Fruit fly (Drosophila melanogaster) whole organism, embryonic: ENCODE results near the gene Shaw.

Experiments
- Atf3 ChIP-seq: fragments of 200-800 bp; sonication (Bioruptor generic); optimal IDR thresholded peaks from 3 replicates; lab custom pipeline; 2016; ENCODE audit warnings: missing biosample characterization, missing genetic modification characterization
- CG10431 ChIP-seq: fragments of 200-800 bp; sonication (Bioruptor generic); optimal IDR thresholded peaks from 3 replicates; lab custom pipeline; 2018; ENCODE audit warnings: missing biosample characterization, mild to moderate bottlenecking, missing genetic modification characterization
- CG11247 ChIP-seq: fragments of 200-800 bp; sonication (Bioruptor generic); IDR thresholded peaks from 2 replicates; pipeline ENCODE4 v1.3.6; 2022; ENCODE audit warnings: missing biosample characterization, missing genetic modification characterization
- CG11695 ChIP-seq: fragments of 200-800 bp; sonication (Bioruptor generic); IDR thresholded peaks from 3 replicates; pipeline ENCODE4 v1.3.6; 2022; ENCODE audit warnings: missing biosample characterization, missing genetic modification characterization
- CG12219 ChIP-seq: fragments of 200-800 bp; sonication (Bioruptor generic); optimal IDR thresholded peaks from 3 replicates; lab custom pipeline; 2018; ENCODE audit warnings: missing biosample characterization, mild to moderate bottlenecking, missing genetic modification characterization
- CG14667 ChIP-seq: fragments of 200-800 bp; sonication (Bioruptor generic); IDR thresholded peaks from 2 replicates; pipeline ENCODE4 v1.3.6; 2022; ENCODE audit warnings: missing biosample characterization, missing genetic modification characterization
- CG15601 ChIP-seq: fragments of 200-800 bp; sonication (Bioruptor generic); optimal IDR thresholded peaks from 3 replicates; lab custom pipeline; 2019; ENCODE audit warnings: missing biosample characterization, mild to moderate bottlenecking, missing genetic modification characterization, moderate library complexity
- CG15696 ChIP-seq: fragments of 200-800 bp; sonication (Bioruptor generic); optimal IDR thresholded peaks from 2 replicates; lab custom pipeline; 2019; ENCODE audit warnings: missing biosample characterization, mild to moderate bottlenecking, missing genetic modification characterization, moderate library complexity
- CG17359 ChIP-seq: fragments of 200-800 bp; sonication (Bioruptor generic); optimal IDR thresholded peaks from 3 replicates; lab custom pipeline; 2018; ENCODE audit warnings: missing biosample characterization, mild to moderate bottlenecking, missing genetic modification characterization, moderate library complexity
- CG18262 ChIP-seq: fragments of 200-800 bp; optimal IDR thresholded peaks from 3 replicates; lab custom pipeline; 2019; ENCODE audit warnings: missing biosample characterization, mild to moderate bottlenecking, missing genetic modification characterization, moderate library complexity
- CG2678 ChIP-seq: fragments of 200-800 bp; sonication (Bioruptor generic); optimal IDR thresholded peaks from 3 replicates; lab custom pipeline; 2019; ENCODE audit warnings: missing biosample characterization, mild to moderate bottlenecking, missing genetic modification characterization, moderate library complexity
- CG30403 ChIP-seq: fragments of 200-800 bp; sonication (Bioruptor generic); optimal IDR thresholded peaks from 3 replicates; lab custom pipeline; 2016; ENCODE audit warnings: missing biosample characterization, missing genetic modification characterization
- CG30431 ChIP-seq: fragments of 200-800 bp; sonication (Bioruptor generic); optimal IDR thresholded peaks from 2 replicates; lab custom pipeline; 2017; ENCODE audit warnings: missing biosample characterization, missing genetic modification characterization
- CG3407 ChIP-seq: fragments of 200-800 bp; sonication (Bioruptor generic); optimal IDR thresholded peaks from 2 replicates; lab custom pipeline; 2018; ENCODE audit warnings: missing biosample characterization, mild to moderate bottlenecking, missing genetic modification characterization
- CG6254 ChIP-seq: fragments of 200-800 bp; sonication (Bioruptor generic); optimal IDR thresholded peaks from 3 replicates; lab custom pipeline; 2017; ENCODE audit warnings: mild to moderate bottlenecking, missing biosample characterization, missing genetic modification reagents, missing genetic modification characterization
- CG7556 ChIP-seq: fragments of 200-800 bp; sonication (Bioruptor generic); optimal IDR thresholded peaks from 2 replicates; lab custom pipeline; 2017; ENCODE audit warnings: missing biosample characterization, mild to moderate bottlenecking, missing genetic modification characterization
- CG8089 ChIP-seq: fragments of 200-800 bp; sonication (Bioruptor generic); optimal IDR thresholded peaks from 3 replicates; lab custom pipeline; 2016; ENCODE audit warnings: missing biosample characterization, missing genetic modification characterization
- CG8924 ChIP-seq: fragments of 200-800 bp; optimal IDR thresholded peaks from 3 replicates; lab custom pipeline; 2019; ENCODE audit warnings: missing biosample characterization, mild to moderate bottlenecking, missing genetic modification characterization, moderate library complexity
- D ChIP-seq, 2 experiments: fragments of 200-800 bp in 1 of 2; fragments of >200 bp in 1 of 2; sonication (Bioruptor generic) in 1 of 2; optimal IDR thresholded peaks; 2 replicates in 1 of 2; 3 replicates in 1 of 2; lab custom pipeline; 2017; ENCODE audit warnings: mild to moderate bottlenecking in 1 of 2, missing biosample characterization in 1 of 2, missing genetic modification characterization in 1 of 2, missing genetic modification reagents in 1 of 2
- D19A ChIP-seq: fragments of 200-800 bp; optimal IDR thresholded peaks from 3 replicates; lab custom pipeline; 2019; ENCODE audit warnings: missing biosample characterization, mild to moderate bottlenecking, missing genetic modification characterization, moderate library complexity
- Dip3 ChIP-seq: fragments of 200-800 bp; sonication (Bioruptor generic); optimal IDR thresholded peaks from 3 replicates; lab custom pipeline; 2016; ENCODE audit warnings: missing biosample characterization, missing genetic modification characterization
- Doc2 ChIP-seq: fragments of 200-800 bp; sonication (Bioruptor generic); IDR thresholded peaks from 2 replicates; pipeline ENCODE4 v1.3.6; 2022; ENCODE audit warnings: missing biosample characterization, missing genetic modification characterization
- Ets97D ChIP-seq: fragments of 200-800 bp; sonication (Bioruptor generic); optimal IDR thresholded peaks from 3 replicates; lab custom pipeline; 2016; ENCODE audit warnings: missing biosample characterization, missing genetic modification characterization
- HmgD ChIP-seq: fragments of 200-800 bp; sonication (Bioruptor generic); optimal IDR thresholded peaks from 3 replicates; lab custom pipeline; 2016; ENCODE audit warnings: missing biosample characterization, missing genetic modification characterization
- Nf-YA ChIP-seq: fragments of 200-800 bp; sonication (Bioruptor generic); IDR thresholded peaks from 2 replicates; pipeline ENCODE4 v1.3.6; 2022; ENCODE audit warnings: missing biosample characterization, missing genetic modification characterization
- Opbp ChIP-seq: fragments of 200-800 bp; sonication (Bioruptor generic); IDR thresholded peaks from 3 replicates; pipeline ENCODE4 v1.3.6; 2022; ENCODE audit warnings: missing biosample characterization, missing genetic modification characterization; ENCODE audit not compliant: partially characterized antibody
- Pdp1 ChIP-seq, 2 experiments: fragments of 200-800 bp; sonication (Bioruptor generic); optimal IDR thresholded peaks; 3 replicates each; lab custom pipeline; 2016; ENCODE audit warnings: missing biosample characterization in 2 of 2, missing genetic modification characterization in 2 of 2, mild to moderate bottlenecking in 1 of 2, moderate library complexity in 1 of 2
- Xrp1 ChIP-seq: fragments of 200-800 bp; sonication (Bioruptor generic); IDR thresholded peaks from 2 replicates; pipeline ENCODE4 v1.3.6; 2022; ENCODE audit warnings: missing biosample characterization, missing genetic modification characterization
- abd-A ChIP-seq: fragments of 200-800 bp; sonication (Bioruptor generic); optimal IDR thresholded peaks from 3 replicates; lab custom pipeline; 2019; ENCODE audit warnings: missing biosample characterization, mild to moderate bottlenecking, missing genetic modification characterization, moderate library complexity
- bsh ChIP-seq, 2 experiments: fragments of 200-800 bp; sonication (Bioruptor generic); optimal IDR thresholded peaks; 2 replicates each; lab custom pipeline; 2017 to 2018; ENCODE audit warnings: mild to moderate bottlenecking in 2 of 2, missing biosample characterization in 2 of 2, missing genetic modification characterization in 2 of 2, moderate library complexity in 1 of 2
- cas ChIP-seq: fragments of 200-800 bp; sonication (Bioruptor generic); IDR thresholded peaks from 2 replicates; pipeline ENCODE4 v1.3.6; 2022; ENCODE audit warnings: missing biosample characterization, missing genetic modification characterization
- crp ChIP-seq, 2 experiments: fragments of 200-800 bp; sonication (Bioruptor generic); optimal IDR thresholded peaks; 2 replicates in 1 of 2; 3 replicates in 1 of 2; lab custom pipeline; 2017; ENCODE audit warnings: missing biosample characterization in 2 of 2, missing genetic modification characterization in 2 of 2, mild to moderate bottlenecking in 1 of 2, moderate library complexity in 1 of 2
- disco-r ChIP-seq: fragments of 200-800 bp; sonication (Bioruptor generic); optimal IDR thresholded peaks from 2 replicates; lab custom pipeline; 2016; ENCODE audit warnings: missing biosample characterization, missing genetic modification characterization
- ewg ChIP-seq: fragments of 200-800 bp; sonication (Bioruptor generic); optimal IDR thresholded peaks from 3 replicates; lab custom pipeline; 2017; ENCODE audit warnings: mild to moderate bottlenecking, missing biosample characterization, missing genetic modification reagents, missing genetic modification characterization
- gce ChIP-seq: fragments of 200-800 bp; sonication (Bioruptor generic); IDR thresholded peaks from 3 replicates; pipeline ENCODE4 v1.3.6; 2022; ENCODE audit warnings: missing biosample characterization, missing genetic modification characterization
- nmo ChIP-seq: fragments of 200-800 bp; sonication (Bioruptor generic); optimal IDR thresholded peaks from 2 replicates; lab custom pipeline; 2018; ENCODE audit warnings: missing biosample characterization, mild to moderate bottlenecking, missing genetic modification characterization, moderate library complexity
- oc ChIP-seq: fragments of 200-800 bp; sonication (Bioruptor generic); optimal IDR thresholded peaks from 2 replicates; lab custom pipeline; 2018; ENCODE audit warnings: missing biosample characterization, mild to moderate bottlenecking, missing genetic modification characterization, moderate library complexity
- otp ChIP-seq: fragments of 200-800 bp; sonication (Bioruptor generic); IDR thresholded peaks from 3 replicates; pipeline ENCODE4, ENCODE4 v1.3.6; 2022; ENCODE audit warnings: missing biosample characterization, missing genetic modification characterization
- pfk ChIP-seq: fragments of 200-800 bp; sonication (Bioruptor generic); optimal IDR thresholded peaks from 2 replicates; lab custom pipeline; 2018; ENCODE audit warnings: missing biosample characterization, mild to moderate bottlenecking, missing genetic modification characterization, moderate library complexity
- salm ChIP-seq: fragments of 200-800 bp; sonication (Bioruptor generic); optimal IDR thresholded peaks from 2 replicates; lab custom pipeline; 2018; ENCODE audit warnings: missing biosample characterization, mild to moderate bottlenecking, missing genetic modification characterization
- sim ChIP-seq: fragments of 200-800 bp; sonication (Bioruptor generic); IDR thresholded peaks from 2 replicates; pipeline ENCODE4 v1.3.6; 2022; ENCODE audit warnings: missing biosample characterization, missing genetic modification characterization
- tgo ChIP-seq: fragments of 200-800 bp; sonication (Bioruptor generic); IDR thresholded peaks from 3 replicates; pipeline ENCODE4 v1.3.6; 2022; ENCODE audit warnings: missing biosample characterization, missing genetic modification characterization
- unpg ChIP-seq: fragments of 200-800 bp; sonication (Bioruptor generic); optimal IDR thresholded peaks from 3 replicates; lab custom pipeline; 2018; ENCODE audit warnings: missing biosample characterization, mild to moderate bottlenecking, missing genetic modification characterization, moderate library complexity
- wek ChIP-seq: fragments of 200-800 bp; sonication (Bioruptor generic); optimal IDR thresholded peaks from 3 replicates; lab custom pipeline; 2018; ENCODE audit warnings: missing biosample characterization, mild to moderate bottlenecking, missing genetic modification characterization, moderate library complexity
- zfh1 ChIP-seq: fragments of 200-800 bp; sonication (Bioruptor generic); IDR thresholded peaks from 3 replicates; pipeline ENCODE4 v1.3.6; 2022; ENCODE audit warnings: missing biosample characterization, missing genetic modification characterization

Shaw gene

DNA sequence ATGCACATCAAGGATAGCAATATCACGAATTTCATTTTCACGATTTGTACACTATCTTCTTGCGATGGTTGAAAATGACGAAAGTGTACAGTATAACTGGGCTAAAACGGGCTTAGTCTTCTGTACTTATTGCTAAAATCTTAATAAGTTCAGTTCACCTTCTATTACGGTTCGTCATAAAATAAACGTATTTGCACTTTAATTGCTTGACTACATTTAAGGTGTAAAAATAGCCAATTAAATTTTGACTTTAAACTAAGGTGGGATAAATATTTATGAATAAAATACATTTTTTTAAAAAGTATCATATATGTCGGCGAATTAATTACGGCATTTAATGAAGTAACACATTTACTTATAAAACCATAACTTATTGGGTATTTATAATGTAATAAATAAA, 48.3 kb upstream of the Shaw start, which contains the start of gene Sfp24Bb (continued):
- no peak for TF ChIP-seq crp (GFP tag; optimal IDR thresholded peaks at IDR 0.05; lab: Kevin White, UChicago)

- TF ChIP-seq zfh1 (GFP tag; lab: Robert Waterston, UW) (no peak), nmo (GFP tag; lab: Kevin White, UChicago) (no peak), Atf3 (no peak), disco-r (GFP tag; lab: Kevin White, UChicago) (no peak), Pdp1 (GFP tag; optimal IDR thresholded peaks at IDR 0.05; lab: Kevin White, UChicago) (peak in 1 of 2 experiments; percentile 54)
Observed at dm6 chr2L:3670481-3670880, 47.5 kb upstream of the Shaw start, which contains the start of gene Sfp24Bc. TSS of gene Sfp24Bc (minus strand) at chr2L:3670581.

DNA sequence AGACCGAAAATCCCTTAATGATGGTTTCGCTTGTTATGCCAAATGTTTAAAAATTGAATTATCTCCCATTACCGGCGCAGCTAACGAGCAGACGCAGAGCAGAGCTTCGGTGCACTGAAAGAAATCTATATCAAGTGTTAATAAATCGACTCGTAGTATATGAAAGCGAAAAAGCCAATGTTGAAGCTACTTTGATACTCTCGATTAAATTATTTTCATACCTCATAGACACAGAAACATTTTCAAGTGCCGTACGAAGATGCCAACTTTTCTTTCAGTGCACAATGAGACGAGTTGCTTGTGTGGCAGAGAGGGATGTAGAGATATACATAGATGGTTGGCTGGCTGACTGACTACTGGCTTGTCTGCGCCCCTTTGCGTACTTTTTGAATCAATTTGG, 42.2 kb upstream of the Shaw start:
- no peak for TF ChIP-seq Opbp (GFP tag; lab: Robert Waterston, UW)
- no peak for TF ChIP-seq Dip3
- TF ChIP-seq CG11695 (GFP tag; lab: Robert Waterston, UW): no peak
- TF ChIP-seq CG8924 (tag; lab: Kevin White, UChicago): peak; percentile 5
- TF ChIP-seq CG10431 (GFP tag; lab: Kevin White, UChicago): no peak
- TF ChIP-seq D (optimal IDR thresholded peaks at IDR 0.05; lab: Kevin White, UChicago): no peak
- TF ChIP-seq D (GFP tag; optimal IDR thresholded peaks at IDR 0.05; lab: Kevin White, UChicago): peak; percentile 40
- no peak for TF ChIP-seq CG11247 (GFP tag; lab: Robert Waterston, UW)
- TF ChIP-seq CG15696 (tag; lab: Kevin White, UChicago): peak; percentile 41
- no peak for TF ChIP-seq Ets97D
- TF ChIP-seq Doc2 (GFP tag; lab: Robert Waterston, UW): no peak
- TF ChIP-seq CG30403: peak; percentile 10
- 0 out of 2 replicates have a peak, but pooled peaks have one; percentile 6 for TF ChIP-seq sim (GFP tag; lab: Robert Waterston, UW)
- no peak for TF ChIP-seq tgo (GFP tag; lab: Robert Waterston, UW)
- no peak for TF ChIP-seq CG2678
- TF ChIP-seq HmgD (GFP tag; lab: Kevin White, UChicago): no peak
- TF ChIP-seq Atf3: no peak
- no peak for TF ChIP-seq CG7556 (GFP tag; lab: Kevin White, UChicago)
- peak; percentile 24 for TF ChIP-seq CG30431
- TF ChIP-seq CG6254 (GFP tag; lab: Kevin White, UChicago): peak; percentile 32
- TF ChIP-seq pfk (GFP tag; lab: Kevin White, UChicago): no peak
- TF ChIP-seq CG3407 (GFP tag; lab: Kevin White, UChicago): no peak
- peak in 1 of 2 experiments; percentile 66 for TF ChIP-seq bsh (GFP tag; optimal IDR thresholded peaks at IDR 0.05; lab: Kevin White, UChicago)
- peak; percentile 21; the same call in 1 of the 2 replicates for TF ChIP-seq CG14667 (GFP tag; lab: Robert Waterston, UW)
- TF ChIP-seq oc (tag; lab: Kevin White, UChicago): peak; percentile 28
- peak; percentile 25 for TF ChIP-seq D19A (tag; lab: Kevin White, UChicago)
- no peak for TF ChIP-seq CG15601 (tag; lab: Kevin White, UChicago)
- no peak for TF ChIP-seq salm
- TF ChIP-seq cas (GFP tag; lab: Robert Waterston, UW): no peak
- TF ChIP-seq Xrp1 (GFP tag; lab: Robert Waterston, UW): peak; percentile 73
- no peak for TF ChIP-seq gce (GFP tag; lab: Robert Waterston, UW)
- TF ChIP-seq abd-A (tag; lab: Kevin White, UChicago): no peak
- no peak for TF ChIP-seq CG17359
- TF ChIP-seq CG8089 (GFP tag; lab: Kevin White, UChicago): no peak
- TF ChIP-seq unpg: no peak
- TF ChIP-seq ewg (GFP tag; lab: Kevin White, UChicago): peak; percentile 6
- TF ChIP-seq CG18262 (tag; lab: Kevin White, UChicago): peak; percentile 53
- no peak for TF ChIP-seq Nf-YA (GFP tag; lab: Robert Waterston, UW)
- 0 out of 3 replicates have a peak, but pooled peaks have one; percentile 9 for TF ChIP-seq otp (GFP tag; lab: Robert Waterston, UW)
- TF ChIP-seq CG12219 (GFP tag; lab: Kevin White, UChicago): peak; percentile 26
- no peak for TF ChIP-seq wek (GFP tag; lab: Kevin White, UChicago)
